Fruit fly (Drosophila melanogaster): Measurements from ENCODE around the gene CG17493.
A peak's percentile ranks its signal among the peaks of the same experiment; 100 is the strongest.

DNA sequence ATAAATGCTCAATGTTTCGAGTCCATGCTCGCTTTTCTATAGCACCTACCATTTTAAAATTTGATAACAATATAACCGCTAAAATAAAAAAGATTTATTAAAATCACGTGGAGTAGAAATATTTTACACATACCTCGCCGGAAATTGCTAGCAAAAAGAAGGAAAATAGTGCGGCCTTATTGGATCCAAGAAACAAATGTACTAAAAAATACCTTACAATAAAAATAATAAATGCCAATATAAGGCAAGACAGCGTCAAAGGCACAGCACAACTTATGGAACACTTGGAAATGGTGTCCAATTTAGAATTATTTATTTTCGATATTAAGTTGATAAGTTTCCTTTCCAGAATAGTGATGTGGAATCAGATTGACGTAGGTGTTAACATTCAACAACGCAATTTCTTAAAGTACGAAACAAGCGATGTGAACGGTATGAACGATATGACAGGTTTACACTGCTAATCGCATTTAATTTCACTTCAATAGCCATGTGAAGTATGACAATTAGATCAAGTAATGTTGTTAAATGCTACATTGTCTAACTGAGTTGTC is 13.3 kb upstream of the CG17493 start, which contains the start of gene RpL5:
- TF ChIP-seq NK7.1 (GFP tag; optimal IDR thresholded peaks at IDR 0.05) (no peak), CG9876 (GFP tag; optimal IDR thresholded peaks at IDR 0.05) (peak; percentile 39), CG4360 (GFP tag; IDR thresholded peaks at IDR 0.05) (no peak), CG18476 (GFP tag; optimal IDR thresholded peaks at IDR 0.05) (no peak), otp (GFP tag; IDR thresholded peaks at IDR 0.05) (no peak), CG11723 (GFP tag; optimal IDR thresholded peaks at IDR 0.05) (peak; percentile 98), rib (GFP tag; IDR thresholded peaks at IDR 0.05) (no peak), nmo (GFP tag; optimal IDR thresholded peaks at IDR 0.05) (peak; percentile 74), CG2875 (GFP tag; optimal IDR thresholded peaks at IDR 0.05) (peak; percentile 23), Elba2 (GFP tag; optimal IDR thresholded peaks at IDR 0.05) (peak; percentile 4), CG11695 (GFP tag; IDR thresholded peaks at IDR 0.05) (no peak; the same call in 2 of the 3 replicates)
